Worm (Caenorhabditis elegans) whole organism, mixed stage, embryonic: ENCODE measurements around the gene cnc-9.

Source experiments
- bed-3 ChIP-seq: fragments of 200-800 bp; sonication (Bioruptor generic); optimal IDR thresholded peaks from 3 replicates; lab custom pipeline; 2018; ENCODE audit warnings: mild to moderate bottlenecking, missing genetic modification characterization, moderate library complexity, missing compliant biosample characterization
- blmp-1 ChIP-seq: fragments of 150-350 bp; optimal IDR thresholded peaks from 2 replicates; lab custom pipeline; 2014; ENCODE audit warnings: missing biosample characterization, missing genetic modification characterization
- ceh-39 ChIP-seq: fragments of 150-350 bp; optimal IDR thresholded peaks from 2 replicates; lab custom pipeline; 2014; ENCODE audit warnings: missing biosample characterization, missing genetic modification characterization
- ceh-43 ChIP-seq: fragments of 200-800 bp; sonication (Bioruptor generic); optimal IDR thresholded peaks from 2 replicates; lab custom pipeline; 2018; ENCODE audit warnings: mild to moderate bottlenecking, missing genetic modification characterization, moderate library complexity, missing compliant biosample characterization
- ceh-83 ChIP-seq: fragments of 200-800 bp; sonication (Bioruptor generic); optimal IDR thresholded peaks from 2 replicates; lab custom pipeline; 2018; ENCODE audit warnings: mild to moderate bottlenecking, missing genetic modification characterization, missing compliant biosample characterization
- ces-1 ChIP-seq: fragments of 150-350 bp; optimal IDR thresholded peaks from 2 replicates; lab custom pipeline; 2014; ENCODE audit warnings: missing biosample characterization, missing genetic modification reagents, missing genetic modification characterization
- cnd-1 ChIP-seq: fragments of 200-800 bp; sonication (Bioruptor generic); optimal IDR thresholded peaks from 2 replicates; lab custom pipeline; 2018; ENCODE audit warnings: mild to moderate bottlenecking, missing genetic modification characterization, missing compliant biosample characterization
- drap-1 ChIP-seq: fragments of 200-800 bp; sonication (Bioruptor generic); optimal IDR thresholded peaks from 3 replicates; lab custom pipeline; 2018; ENCODE audit warnings: mild to moderate bottlenecking, missing genetic modification characterization, missing compliant biosample characterization
- elt-1 ChIP-seq: sonication (generic microtip); optimal IDR thresholded peaks from 2 replicates; lab custom pipeline; 2017; ENCODE audit warnings: missing genetic modification characterization, mild to moderate bottlenecking, missing compliant biosample characterization, antibody characterized with exemption, moderate library complexity, borderline replicate concordance; ENCODE audit not compliant: insufficient read depth
- flh-1 ChIP-seq: fragments of 200-800 bp; sonication (Bioruptor generic); optimal IDR thresholded peaks from 2 replicates; lab custom pipeline; 2018; ENCODE audit warnings: mild to moderate bottlenecking, missing genetic modification characterization, moderate library complexity, missing compliant biosample characterization
- ham-2 ChIP-seq: fragments of 200-800 bp; sonication (Bioruptor generic); optimal IDR thresholded peaks from 2 replicates; lab custom pipeline; 2018; ENCODE audit warnings: mild to moderate bottlenecking, missing genetic modification characterization, missing compliant biosample characterization
- hlh-1 ChIP-seq: fragments of 150-350 bp; optimal IDR thresholded peaks from 2 replicates; lab custom pipeline; 2014; ENCODE audit warnings: missing biosample characterization, missing genetic modification reagents, missing genetic modification characterization
- lin-13 ChIP-seq: fragments of 150-350 bp; optimal IDR thresholded peaks from 2 replicates; lab custom pipeline; 2014; ENCODE audit warnings: missing biosample characterization, missing genetic modification characterization
- lin-32 ChIP-seq: fragments of 200-800 bp; sonication (Bioruptor generic); optimal IDR thresholded peaks from 2 replicates; lab custom pipeline; 2018; ENCODE audit warnings: mild to moderate bottlenecking, missing genetic modification characterization, missing compliant biosample characterization
- lsy-2 ChIP-seq: fragments of 150-350 bp; optimal IDR thresholded peaks from 2 replicates; lab custom pipeline; 2014; ENCODE audit warnings: missing biosample characterization, missing genetic modification characterization
- mab-5 ChIP-seq: fragments of 150-350 bp; optimal IDR thresholded peaks from 2 replicates; lab custom pipeline; 2014; ENCODE audit warnings: missing biosample characterization, missing genetic modification characterization
- mep-1 ChIP-seq: fragments of 150-350 bp; optimal IDR thresholded peaks from 2 replicates; lab custom pipeline; 2017; ENCODE audit warnings: missing biosample characterization, missing genetic modification reagents, missing genetic modification characterization, inconsistent platforms
- nhr-12 ChIP-seq: fragments of 150-350 bp; optimal IDR thresholded peaks from 2 replicates; lab custom pipeline; 2014; ENCODE audit warnings: missing biosample characterization, missing genetic modification characterization
- nhr-2 ChIP-seq: fragments of 150-350 bp; optimal IDR thresholded peaks from 2 replicates; lab custom pipeline; 2014; ENCODE audit warnings: missing biosample characterization, missing genetic modification characterization
- nhr-28 ChIP-seq: fragments of 150-350 bp; optimal IDR thresholded peaks from 2 replicates; lab custom pipeline; 2014; ENCODE audit warnings: missing biosample characterization, missing genetic modification characterization
- nhr-76 ChIP-seq: sonication (generic microtip); optimal IDR thresholded peaks from 2 replicates; lab custom pipeline; 2017; ENCODE audit warnings: missing biosample characterization, missing genetic modification characterization
- pha-4 ChIP-seq: fragments of 150-350 bp; optimal IDR thresholded peaks from 2 replicates; lab custom pipeline; 2018; ENCODE audit warnings: missing biosample characterization, missing genetic modification reagents, missing genetic modification characterization
- sem-2 ChIP-seq: fragments of 200-800 bp; sonication (Bioruptor generic); optimal IDR thresholded peaks from 2 replicates; lab custom pipeline; 2018; ENCODE audit warnings: mild to moderate bottlenecking, missing genetic modification characterization, missing compliant biosample characterization
- snpc-4 ChIP-seq: fragments of 150-350 bp; optimal IDR thresholded peaks from 2 replicates; lab custom pipeline; 2014; ENCODE audit warnings: missing biosample characterization, missing genetic modification characterization
- sptf-1 ChIP-seq: sonication (generic microtip); optimal IDR thresholded peaks from 2 replicates; lab custom pipeline; 2017; ENCODE audit warnings: mild to moderate bottlenecking, missing genetic modification characterization, moderate library complexity, missing compliant biosample characterization
- tbx-8 ChIP-seq: fragments of 200-800 bp; sonication (Bioruptor generic); optimal IDR thresholded peaks from 2 replicates; lab custom pipeline; 2018; ENCODE audit warnings: mild to moderate bottlenecking, missing genetic modification characterization, moderate library complexity, missing compliant biosample characterization
- unc-120 ChIP-seq: sonication (generic microtip); optimal IDR thresholded peaks from 2 replicates; lab custom pipeline; 2017; ENCODE audit warnings: missing genetic modification characterization, missing compliant biosample characterization; ENCODE audit not compliant: poor library complexity, severe bottlenecking
- unc-39 ChIP-seq: fragments of 150-350 bp; optimal IDR thresholded peaks from 2 replicates; lab custom pipeline; 2014; ENCODE audit warnings: missing biosample characterization, missing genetic modification characterization
- unc-62 ChIP-seq: fragments of 150-350 bp; optimal IDR thresholded peaks from 2 replicates; lab custom pipeline; 2014; ENCODE audit warnings: missing biosample characterization, missing genetic modification reagents, missing genetic modification characterization
- zip-8 ChIP-seq: fragments of 150-350 bp; optimal IDR thresholded peaks from 2 replicates; lab custom pipeline; 2014; ENCODE audit warnings: missing biosample characterization, missing genetic modification characterization
- ztf-11 ChIP-seq: fragments of 150-350 bp; optimal IDR thresholded peaks from 2 replicates; lab custom pipeline; 2014; ENCODE audit warnings: missing biosample characterization, missing genetic modification characterization

The cnc-9 gene

DNA sequence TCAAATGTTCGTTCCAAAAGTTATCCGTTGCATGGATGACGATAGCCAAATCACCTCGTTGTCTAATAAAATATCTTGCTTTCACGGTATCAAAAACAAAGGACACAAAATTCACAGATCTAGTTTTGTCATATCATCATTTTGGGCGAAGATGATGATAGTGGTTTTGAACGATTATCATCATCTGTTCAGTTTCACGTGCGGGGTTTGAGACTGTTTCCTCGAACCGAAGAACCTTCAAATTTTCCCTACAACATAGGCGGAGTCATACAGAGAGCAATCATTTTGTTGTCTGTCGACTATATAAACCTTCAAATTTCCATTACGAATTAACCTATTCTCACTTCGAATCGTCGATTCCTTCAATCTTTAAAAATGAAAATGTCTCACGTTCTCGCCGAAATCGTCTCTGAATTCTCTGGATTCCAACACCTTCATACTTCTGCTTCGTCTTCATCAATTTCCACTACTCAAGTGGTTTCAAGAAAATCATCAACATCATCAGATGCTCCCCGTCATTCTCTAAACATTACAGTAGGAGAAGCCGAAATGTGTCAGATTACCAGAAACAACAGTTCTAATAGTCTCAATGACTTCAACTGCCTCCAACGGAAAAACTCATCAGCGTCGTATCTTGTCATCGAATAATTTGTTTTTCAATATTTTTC is 13.2 kb upstream of the cnc-9 start, which contains the start of gene F18E3.11:
TSS of gene F18E3.11 (plus strand) at position 376 of the 668 bp plus-strand sequence.
- TF ChIP-seq bed-3 (GFP tag; lab: Kevin White, UChicago) (no peak), nhr-28 (no peak), zip-8 (tag; lab: Kevin White, UChicago) (no peak), sptf-1 (no peak), unc-62 (no peak), ham-2 (no peak), unc-120 (no peak), nhr-76 (tag; lab: Kevin White, UChicago) (no peak), ceh-83 (GFP tag; lab: Kevin White, UChicago) (no peak), ceh-43 (GFP tag; lab: Kevin White, UChicago) (no peak), lin-13 (tag; lab: Kevin White, UChicago) (no peak), ztf-11 (no peak), snpc-4 (tag; lab: Kevin White, UChicago) (no peak), tbx-8 (GFP tag; lab: Kevin White, UChicago) (no peak), mep-1 (tag; lab: Kevin White, UChicago) (no peak), nhr-2 (tag; lab: Kevin White, UChicago) (no peak), flh-1 (GFP tag; lab: Kevin White, UChicago) (no peak), ces-1 (GFP tag; lab: Kevin White, UChicago) (no peak), drap-1 (no peak)
- TF ChIP-seq, all 35 proteins: peak for 0

DNA sequence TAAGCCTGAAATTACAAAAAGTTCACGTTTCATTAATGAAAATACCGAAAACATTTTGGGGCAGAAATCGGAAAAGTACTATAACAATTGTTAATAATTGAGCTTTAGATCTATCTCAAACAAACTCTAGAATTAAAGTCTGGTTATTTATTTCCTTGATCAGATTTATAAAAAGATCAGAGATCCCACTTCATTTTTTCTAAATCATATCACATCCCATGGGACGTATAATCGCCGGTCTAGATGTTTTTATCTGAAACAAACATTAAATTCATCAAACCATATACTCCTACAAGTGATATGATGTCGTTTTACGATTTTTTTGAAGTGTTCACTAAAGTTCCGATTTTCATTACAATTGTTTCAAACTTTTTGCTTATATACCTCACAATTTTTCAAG is 11.7 kb upstream of the cnc-9 start, which contains the start of gene str-41:
TSS of gene str-41 (plus strand) at position 301 of the 400 bp plus-strand sequence.
- no peak for TF ChIP-seq nhr-76 (tag; lab: Kevin White, UChicago)
- no peak for TF ChIP-seq unc-39
- TF ChIP-seq mep-1 (tag; lab: Kevin White, UChicago) = no peak
- no peak for TF ChIP-seq cnd-1
- TF ChIP-seq lin-32 (GFP tag; lab: Kevin White, UChicago) = no peak
- TF ChIP-seq nhr-2 (tag; lab: Kevin White, UChicago) = no peak
- no peak for TF ChIP-seq mab-5 (tag; lab: Kevin White, UChicago)
- TF ChIP-seq flh-1 (GFP tag; lab: Kevin White, UChicago) = no peak
- TF ChIP-seq sem-2 (GFP tag; lab: Kevin White, UChicago) = no peak
- TF ChIP-seq pha-4 (tag; lab: Kevin White, UChicago) = no peak
- TF ChIP-seq drap-1 = no peak
- TF ChIP-seq lin-13 (tag; lab: Kevin White, UChicago) = no peak
- no peak for TF ChIP-seq ham-2
- TF ChIP-seq lsy-2 (tag; lab: Kevin White, UChicago) = no peak
- no peak for TF ChIP-seq tbx-8 (GFP tag; lab: Kevin White, UChicago)
- TF ChIP-seq elt-1 = no peak
- TF ChIP-seq, all 35 proteins: peak for 0

DNA sequence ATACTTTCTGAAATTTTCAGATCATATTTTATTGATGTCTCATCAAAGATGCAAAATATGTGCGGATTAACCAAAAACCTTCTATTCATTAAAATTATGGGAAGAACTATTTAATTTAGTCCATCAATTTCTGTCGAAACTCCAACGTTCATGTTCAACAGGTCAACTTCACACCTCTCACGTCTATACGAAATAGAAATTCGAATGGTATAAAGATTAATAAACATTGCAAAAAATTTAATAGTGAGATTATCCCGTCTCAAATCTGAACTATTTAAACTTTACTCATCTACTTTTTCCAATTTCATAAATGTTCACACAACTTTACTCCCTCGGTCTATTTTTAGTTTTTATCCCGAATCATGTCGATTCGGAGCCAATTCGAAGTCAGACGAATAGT is 9.6 kb upstream of the cnc-9 start, which contains the start of gene R13D7.2:
TSS of gene R13D7.2 (plus strand) at position 301 of the 400 bp plus-strand sequence.
- no peak for TF ChIP-seq elt-1
- TF ChIP-seq flh-1 (GFP tag; lab: Kevin White, UChicago) = no peak
- TF ChIP-seq ceh-39 = no peak
- no peak for TF ChIP-seq snpc-4 (tag; lab: Kevin White, UChicago)
- no peak for TF ChIP-seq nhr-12 (tag; lab: Kevin White, UChicago)
- TF ChIP-seq ham-2 = no peak
- no peak for TF ChIP-seq mep-1 (tag; lab: Kevin White, UChicago)
- no peak for TF ChIP-seq nhr-2 (tag; lab: Kevin White, UChicago)
- TF ChIP-seq sptf-1 = no peak
- no peak for TF ChIP-seq pha-4 (tag; lab: Kevin White, UChicago)
- no peak for TF ChIP-seq hlh-1 (tag; lab: Kevin White, UChicago)
- TF ChIP-seq lsy-2 (tag; lab: Kevin White, UChicago) = no peak
- no peak for TF ChIP-seq unc-39
- no peak for TF ChIP-seq blmp-1 (tag; lab: Kevin White, UChicago)
- no peak for TF ChIP-seq tbx-8 (GFP tag; lab: Kevin White, UChicago)
- no peak for TF ChIP-seq lin-32 (GFP tag; lab: Kevin White, UChicago)

DNA sequence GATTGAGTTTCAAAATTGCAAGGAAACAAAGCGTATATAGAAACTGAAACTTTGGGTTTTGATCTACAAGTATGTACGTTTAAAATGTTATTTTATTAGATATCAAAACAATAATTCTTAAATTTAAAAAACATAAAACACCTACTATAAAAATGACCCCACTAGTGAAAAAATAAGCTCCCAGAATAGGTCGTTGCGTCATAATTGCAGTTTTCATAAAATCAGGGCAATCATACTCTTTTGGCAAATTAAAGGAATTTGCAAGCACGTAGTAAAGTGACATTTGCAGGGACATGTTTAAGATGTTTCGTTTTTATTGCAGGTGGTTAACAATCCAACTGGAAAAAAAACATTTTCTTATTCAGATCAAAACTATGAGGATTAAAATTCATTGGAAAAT is 8.5 kb upstream of the cnc-9 start, which contains the start of gene srt-6:
TSS of gene srt-6 (minus strand) at position 295 of the 400 bp plus-strand sequence.
- no peak for TF ChIP-seq bed-3 (GFP tag; lab: Kevin White, UChicago)
- TF ChIP-seq zip-8 (tag; lab: Kevin White, UChicago) = peak; percentile 91
